Fruit fly (Drosophila melanogaster) whole organism, pupa: Measurements from ENCODE around the gene CG17726.

Experiments used
- CG13204 ChIP-seq: fragments of 200-800 bp; sonication (Bioruptor generic); optimal IDR thresholded peaks from 2 replicates; lab custom pipeline; 2018; ENCODE audit warnings: missing biosample characterization, mild to moderate bottlenecking, missing genetic modification characterization, moderate library complexity
- CG14655 ChIP-seq: fragments of 200-800 bp; sonication (Bioruptor generic); optimal IDR thresholded peaks from 3 replicates; lab custom pipeline; 2017; ENCODE audit warnings: mild to moderate bottlenecking, missing biosample characterization, missing genetic modification reagents, missing genetic modification characterization
- CG17806 ChIP-seq: fragments of 200-800 bp; sonication (Bioruptor generic); optimal IDR thresholded peaks from 2 replicates; lab custom pipeline; 2018; ENCODE audit warnings: missing biosample characterization, mild to moderate bottlenecking, missing genetic modification characterization, moderate library complexity
- CG32121 ChIP-seq: fragments of 200-800 bp; sonication (Bioruptor generic); IDR thresholded peaks from 2 replicates; pipeline ENCODE4 v1.3.6; 2022; ENCODE audit warnings: missing biosample characterization, missing genetic modification characterization
- CG8301 ChIP-seq: fragments of 200-800 bp; sonication (Bioruptor generic); optimal IDR thresholded peaks from 2 replicates; lab custom pipeline; 2018; ENCODE audit warnings: missing biosample characterization, mild to moderate bottlenecking, missing genetic modification characterization
- CG9948 ChIP-seq: fragments of 200-800 bp; sonication (Bioruptor generic); optimal IDR thresholded peaks from 2 replicates; lab custom pipeline; 2018; ENCODE audit warnings: missing biosample characterization, mild to moderate bottlenecking, missing genetic modification characterization, moderate library complexity

DNA sequence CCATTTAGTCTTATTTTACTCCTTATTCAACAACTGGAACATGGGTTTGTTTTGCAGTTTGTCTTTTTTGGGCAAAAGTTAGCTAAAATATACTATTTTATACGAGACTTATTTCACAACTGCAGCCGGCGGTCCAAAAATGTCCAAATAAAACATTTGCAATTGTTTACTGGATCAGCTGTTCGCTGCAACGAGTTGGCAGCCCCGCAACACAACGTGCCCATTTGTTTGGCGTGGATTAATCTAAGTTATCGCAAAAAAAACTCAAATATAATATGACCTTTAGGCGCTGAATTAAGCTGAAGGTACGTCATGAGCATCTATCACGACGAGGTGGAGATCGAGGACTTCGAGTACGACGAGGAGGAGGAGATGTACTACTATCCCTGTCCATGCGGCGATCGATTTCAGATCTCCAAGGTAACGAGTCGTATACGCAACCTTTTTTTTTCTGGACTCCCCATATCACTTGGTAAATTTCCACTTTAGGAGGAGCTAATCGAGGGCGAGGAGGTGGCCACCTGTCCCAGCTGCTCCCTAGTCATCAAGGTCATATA is 5.2 kb downstream of the CG17726 start, which contains the start of the genes CG17187 and Dph3:
- no peak for TF ChIP-seq CG8301
- no peak for TF ChIP-seq CG14655 (GFP tag; lab: Kevin White, UChicago)
- TF ChIP-seq CG17806, result no peak
- no peak for TF ChIP-seq CG32121 (GFP tag; lab: Robert Waterston, UW)
- no peak for TF ChIP-seq CG9948 (tag; lab: Kevin White, UChicago)
- no peak for TF ChIP-seq CG13204 (GFP tag; lab: Kevin White, UChicago)
